Fruit fly (Drosophila melanogaster) whole organism, prepupa: ENCODE measurements around the gene barc.

Experiments used
- CG15336 ChIP-seq: fragments of 200-800 bp; sonication (Bioruptor generic); IDR thresholded peaks from 2 replicates; pipeline ENCODE4 v1.3.6; 2022; ENCODE audit warnings: missing biosample characterization, missing genetic modification characterization
- CG1621 ChIP-seq: fragments of 200-800 bp; sonication (Bioruptor generic); optimal IDR thresholded peaks from 3 replicates; lab custom pipeline; 2018; ENCODE audit warnings: missing biosample characterization, mild to moderate bottlenecking, missing genetic modification characterization
- CG6808 ChIP-seq: fragments of 200-800 bp; sonication (Bioruptor generic); optimal IDR thresholded peaks from 3 replicates; lab custom pipeline; 2017; ENCODE audit warnings: missing biosample characterization, missing genetic modification characterization, mild to moderate bottlenecking, moderate library complexity, missing genetic modification reagents
- CG8319 ChIP-seq: fragments of 200-800 bp; sonication (Bioruptor generic); optimal IDR thresholded peaks from 3 replicates; lab custom pipeline; 2016; ENCODE audit warnings: missing biosample characterization, missing genetic modification characterization
- Eip75B ChIP-seq: fragments of 200-800 bp; sonication (Bioruptor generic); optimal IDR thresholded peaks from 3 replicates; lab custom pipeline; 2016; ENCODE audit warnings: missing biosample characterization, missing genetic modification characterization
- Hr39 ChIP-seq: fragments of 200-800 bp; sonication (Bioruptor generic); optimal IDR thresholded peaks from 2 replicates; lab custom pipeline; 2016; ENCODE audit warnings: missing biosample characterization, missing genetic modification characterization
- Lpt ChIP-seq: fragments of 200-800 bp; sonication (Bioruptor generic); optimal IDR thresholded peaks from 3 replicates; lab custom pipeline; 2016; ENCODE audit warnings: missing biosample characterization, missing genetic modification characterization
- vri ChIP-seq: fragments of 200-800 bp; sonication (Bioruptor generic); optimal IDR thresholded peaks from 3 replicates; lab custom pipeline; 2016; ENCODE audit warnings: missing biosample characterization, mild to moderate bottlenecking, missing genetic modification characterization

- TF ChIP-seq Lpt (GFP tag; lab: Kevin White, UChicago) (peak; percentile 50), CG6808 (peak; percentile 76), CG15336 (GFP tag; lab: Robert Waterston, UW) (peak; percentile 70), Eip75B (GFP tag; lab: Kevin White, UChicago) (peak; percentile 68), CG8319 (GFP tag; lab: Kevin White, UChicago) (peak; percentile 34), Hr39 (GFP tag; lab: Kevin White, UChicago) (peak; percentile 24), vri (no peak), CG1621 (tag; lab: Kevin White, UChicago) (peak; percentile 30)
Observed at dm6 chr3L:21417884-21418536, 14.9 kb downstream of the barc start.
